Worm (Caenorhabditis elegans) whole organism, L4/young adult: ENCODE data around the gene dlat-2.

Source experiments
- W03F9.2 ChIP-seq: fragments of 150-350 bp; optimal IDR thresholded peaks from 2 replicates; lab custom pipeline; 2014; ENCODE audit warnings: missing biosample characterization, missing genetic modification characterization
- dao-5 ChIP-seq: sonication (generic microtip); optimal IDR thresholded peaks from 2 replicates; lab custom pipeline; 2016; ENCODE audit warnings: missing genotype, missing genetic modification characterization, moderate library complexity, missing compliant biosample characterization
- him-1 ChIP-seq: sonication (generic microtip); optimal IDR thresholded peaks from 2 replicates; lab custom pipeline; 2016; ENCODE audit warnings: missing genotype, missing genetic modification reagents, missing genetic modification characterization, missing compliant biosample characterization

DNA sequence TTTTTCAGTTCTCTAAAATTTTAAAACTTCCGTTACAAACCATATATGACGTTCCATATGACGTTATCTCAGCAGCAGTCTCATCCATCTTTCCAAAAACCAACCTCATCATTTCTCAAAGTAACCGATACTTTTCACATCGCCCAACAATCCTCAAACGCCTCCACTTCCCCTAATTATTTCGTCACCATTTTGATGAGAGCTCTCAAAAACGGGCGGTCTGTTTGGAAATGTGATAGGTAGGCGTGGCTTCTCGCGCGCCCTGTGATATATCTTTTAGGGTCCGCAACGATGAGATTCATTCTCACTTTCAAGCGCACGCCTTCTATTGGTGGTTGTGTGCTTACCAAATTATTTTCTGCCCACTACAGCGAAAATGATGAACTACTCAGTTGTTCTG is 12.1 kb upstream of the dlat-2 start, which contains the start of gene trh-1:
- TF ChIP-seq him-1 (tag; lab: Kevin White, UChicago) (no peak), dao-5 (no peak), W03F9.2 (tag; lab: Kevin White, UChicago) (no peak)
